Fruit fly (Drosophila melanogaster) whole organism, pupa: ENCODE results near the gene Indy.

Experiments used
- CG17806 ChIP-seq: fragments of 200-800 bp; sonication (Bioruptor generic); optimal IDR thresholded peaks from 2 replicates; lab custom pipeline; 2018; ENCODE audit warnings: missing biosample characterization, mild to moderate bottlenecking, missing genetic modification characterization, moderate library complexity
- D1 ChIP-seq: fragments of 200-800 bp; sonication (Bioruptor generic); optimal IDR thresholded peaks from 2 replicates; lab custom pipeline; 2018; ENCODE audit warnings: missing biosample characterization, mild to moderate bottlenecking, missing genetic modification characterization, moderate library complexity
- EcR ChIP-seq: fragments of 200-800 bp; sonication (Bioruptor generic); optimal IDR thresholded peaks from 3 replicates; lab custom pipeline; 2019; ENCODE audit warnings: missing biosample characterization, missing genetic modification characterization, mild to moderate bottlenecking, moderate library complexity, missing genetic modification reagents
- gl ChIP-seq: fragments of 200-800 bp; sonication (Bioruptor generic); optimal IDR thresholded peaks from 2 replicates; lab custom pipeline; 2018; ENCODE audit warnings: missing biosample characterization, mild to moderate bottlenecking, missing genetic modification characterization

- no peak for TF ChIP-seq gl (tag; lab: Kevin White, UChicago)
- peak; percentile 77 for TF ChIP-seq EcR (GFP tag; lab: Kevin White, UChicago)
- no peak for TF ChIP-seq D1 (tag; lab: Kevin White, UChicago)
- no peak for TF ChIP-seq CG17806 (tag; lab: Kevin White, UChicago)
These were observed 6.1 kb downstream of the Indy start for dm6 chr3L:18839996-18840369.
